Worm (Caenorhabditis elegans) whole organism, L2 larva: ENCODE results near the gene tsp-9.
A peak's percentile ranks its signal among the peaks of the same experiment; 100 is the strongest.

Experiments used
- F13H6.1 ChIP-seq: sonication (generic microtip); optimal IDR thresholded peaks from 2 replicates; lab custom pipeline; 2016; ENCODE audit warnings: missing genetic modification characterization, missing compliant biosample characterization
- R02D3.7 ChIP-seq: fragments of 150-350 bp; optimal IDR thresholded peaks from 2 replicates; lab custom pipeline; 2014; ENCODE audit warnings: missing biosample characterization, missing genetic modification characterization
- Y55F3AM.14 ChIP-seq: fragments of 200-800 bp; sonication (Bioruptor generic); optimal IDR thresholded peaks from 2 replicates; lab custom pipeline; 2018; ENCODE audit warnings: mild to moderate bottlenecking, missing genetic modification characterization, missing compliant biosample characterization
- aly-2 ChIP-seq: fragments of 150-350 bp; optimal IDR thresholded peaks from 2 replicates; lab custom pipeline; 2014; ENCODE audit warnings: missing biosample characterization, missing genetic modification characterization
- ama-1 ChIP-seq: fragments of 150-350 bp; optimal IDR thresholded peaks from 2 replicates; lab custom pipeline; 2018; ENCODE audit warnings: inconsistent platforms
- ceh-16 ChIP-seq: fragments of 150-350 bp; optimal IDR thresholded peaks from 2 replicates; lab custom pipeline; 2014; ENCODE audit warnings: missing biosample characterization, missing genetic modification characterization
- ceh-82 ChIP-seq: fragments of 150-350 bp; optimal IDR thresholded peaks from 2 replicates; lab custom pipeline; 2014; ENCODE audit warnings: missing biosample characterization, missing genetic modification characterization
- dmd-4 ChIP-seq: sonication (generic microtip); optimal IDR thresholded peaks from 2 replicates; lab custom pipeline; 2017; ENCODE audit warnings: missing biosample characterization, missing genetic modification characterization
- elt-1 ChIP-seq: fragments of 150-350 bp; optimal IDR thresholded peaks from 2 replicates; lab custom pipeline; 2014; ENCODE audit warnings: missing biosample characterization, missing genetic modification characterization
- elt-3 ChIP-seq: sonication (generic microtip); optimal IDR thresholded peaks from 2 replicates; lab custom pipeline; 2017; ENCODE audit warnings: missing biosample characterization, missing genetic modification characterization
- fos-1 ChIP-seq: fragments of 150-350 bp; optimal IDR thresholded peaks from 2 replicates; lab custom pipeline; 2014; ENCODE audit warnings: missing biosample characterization, missing genetic modification characterization
- gmeb-1 ChIP-seq: fragments of 150-350 bp; optimal IDR thresholded peaks from 2 replicates; lab custom pipeline; 2014; ENCODE audit warnings: missing biosample characterization, missing genetic modification characterization
- lin-13 ChIP-seq: fragments of 150-350 bp; optimal IDR thresholded peaks from 2 replicates; lab custom pipeline; 2014; ENCODE audit warnings: missing biosample characterization, missing genetic modification reagents, missing genetic modification characterization
- lin-39 ChIP-seq: fragments of 150-350 bp; optimal IDR thresholded peaks from 2 replicates; lab custom pipeline; 2014; ENCODE audit warnings: missing biosample characterization, missing genetic modification reagents, missing genetic modification characterization
- lsy-2 ChIP-seq, 2 experiments: fragments of 150-350 bp in 1 of 2; sonication (generic microtip) in 1 of 2; optimal IDR thresholded peaks; 2 replicates each; lab custom pipeline; 2014 to 2017; ENCODE audit warnings: missing biosample characterization in 2 of 2, missing genetic modification characterization in 2 of 2
- mbf-1 ChIP-seq: sonication (generic microtip); optimal IDR thresholded peaks from 2 replicates; lab custom pipeline; 2017; ENCODE audit warnings: missing biosample characterization, missing genetic modification characterization
- mdl-1 ChIP-seq, 2 experiments: fragments of 150-350 bp in 1 of 2; sonication (generic microtip) in 1 of 2; optimal IDR thresholded peaks; 2 replicates each; lab custom pipeline; 2017; ENCODE audit warnings: missing biosample characterization in 2 of 2, missing genetic modification characterization in 2 of 2
- nhr-10 ChIP-seq: sonication (generic microtip); optimal IDR thresholded peaks from 2 replicates; lab custom pipeline; 2017; ENCODE audit warnings: missing biosample characterization, missing genetic modification characterization
- nhr-11 ChIP-seq: fragments of 150-350 bp; optimal IDR thresholded peaks from 2 replicates; lab custom pipeline; 2014; ENCODE audit warnings: missing biosample characterization, missing genetic modification characterization
- nhr-129 ChIP-seq: fragments of 150-350 bp; optimal IDR thresholded peaks from 2 replicates; lab custom pipeline; 2014; ENCODE audit warnings: missing biosample characterization, missing genetic modification characterization
- nhr-23 ChIP-seq: fragments of 150-350 bp; optimal IDR thresholded peaks from 2 replicates; lab custom pipeline; 2014; ENCODE audit warnings: missing biosample characterization, missing genetic modification reagents, missing genetic modification characterization
- nhr-6 ChIP-seq: fragments of 150-350 bp; optimal IDR thresholded peaks from 2 replicates; lab custom pipeline; 2014; ENCODE audit warnings: missing biosample characterization, missing genetic modification characterization
- nhr-77 ChIP-seq: fragments of 150-350 bp; optimal IDR thresholded peaks from 2 replicates; lab custom pipeline; 2014; ENCODE audit warnings: missing biosample characterization, missing genetic modification characterization
- peb-1 ChIP-seq: fragments of 150-350 bp; optimal IDR thresholded peaks from 2 replicates; lab custom pipeline; 2014; ENCODE audit warnings: missing biosample characterization, missing genetic modification characterization
- sem-4 ChIP-seq: fragments of 150-350 bp; optimal IDR thresholded peaks from 2 replicates; lab custom pipeline; 2014; ENCODE audit warnings: missing biosample characterization, missing genetic modification reagents, missing genetic modification characterization
- skn-1 ChIP-seq: sonication (generic microtip); optimal IDR thresholded peaks from 2 replicates; lab custom pipeline; 2017; ENCODE audit warnings: missing biosample characterization, missing genetic modification characterization
- sma-3 ChIP-seq: sonication (generic microtip); optimal IDR thresholded peaks from 2 replicates; lab custom pipeline; 2016; ENCODE audit warnings: missing genetic modification reagents, missing genetic modification characterization, missing compliant biosample characterization
- sma-9 ChIP-seq, 2 experiments: fragments of 150-350 bp in 1 of 2; sonication (generic microtip) in 1 of 2; optimal IDR thresholded peaks; 2 replicates each; lab custom pipeline; 2014 to 2016; ENCODE audit warnings: missing genetic modification characterization in 2 of 2, mild to moderate bottlenecking in 1 of 2, missing biosample characterization in 1 of 2, missing compliant biosample characterization in 1 of 2, missing genetic modification reagents in 1 of 2, moderate library complexity in 1 of 2
- snpc-4 ChIP-seq: fragments of 150-350 bp; optimal IDR thresholded peaks from 2 replicates; lab custom pipeline; 2014; ENCODE audit warnings: missing biosample characterization, missing genetic modification characterization
- unc-55 ChIP-seq: fragments of 150-350 bp; sonication (generic microtip); optimal IDR thresholded peaks from 3 replicates; lab custom pipeline; 2014; ENCODE audit warnings: missing biosample characterization, missing genetic modification reagents, missing genetic modification characterization
- ztf-1 ChIP-seq: fragments of 200-800 bp; sonication (Bioruptor generic); conservative IDR thresholded peaks from 2 replicates; pipeline ENCODE4 v1.3.6; 2022; ENCODE audit warnings: missing genetic modification characterization, missing compliant biosample characterization
- ztf-11 ChIP-seq: sonication (generic microtip); optimal IDR thresholded peaks from 2 replicates; lab custom pipeline; 2017; ENCODE audit warnings: missing biosample characterization, missing genetic modification characterization

Gene tsp-9

ce11 chrX:1232074-1232473 lies 13.7 kb upstream of the tsp-9 start:
- no peak for TF ChIP-seq aly-2
- TF ChIP-seq sma-3 (GFP tag; lab: Kevin White, UChicago), result no peak
- no peak for TF ChIP-seq nhr-11 (tag; lab: Kevin White, UChicago)
- TF ChIP-seq R02D3.7 (tag; lab: Kevin White, UChicago), result no peak
- TF ChIP-seq ama-1 (lab: Kevin White, UChicago), result no peak
- TF ChIP-seq ceh-16 (tag; lab: Kevin White, UChicago), result no peak
- TF ChIP-seq F13H6.1 (tag; lab: Kevin White, UChicago), result no peak
- TF ChIP-seq lin-13, result no peak
- no peak for TF ChIP-seq elt-3 (tag; lab: Kevin White, UChicago)
- no peak for TF ChIP-seq Y55F3AM.14
- no peak for TF ChIP-seq sem-4
- TF ChIP-seq sma-9 (GFP tag; optimal IDR thresholded peaks at IDR 0.05; lab: Kevin White, UChicago), result no peak
- TF ChIP-seq sma-9 (tag; optimal IDR thresholded peaks at IDR 0.05; lab: Kevin White, UChicago), result no peak
- no peak for TF ChIP-seq elt-1 (tag; lab: Kevin White, UChicago)
- TF ChIP-seq lin-39 (tag; lab: Kevin White, UChicago), result no peak
- TF ChIP-seq, all 48 proteins: peak for 0

ce11 chrX:1238803-1239202 lies 7.0 kb upstream of the tsp-9 start, which contains the start of gene C25G6.3:
TSS of gene C25G6.3 (minus strand) at chrX:1238903.
- TF ChIP-seq snpc-4 (tag; lab: Kevin White, UChicago), result no peak
- no peak for TF ChIP-seq nhr-129 (tag; lab: Kevin White, UChicago)
- TF ChIP-seq ceh-82, result no peak
- no peak for TF ChIP-seq Y55F3AM.14
- TF ChIP-seq ztf-11, result no peak
- TF ChIP-seq fos-1 (tag; lab: Kevin White, UChicago), result no peak
- no peak for TF ChIP-seq sma-9 (GFP tag; optimal IDR thresholded peaks at IDR 0.05; lab: Kevin White, UChicago)
- TF ChIP-seq sma-9 (tag; optimal IDR thresholded peaks at IDR 0.05; lab: Kevin White, UChicago), result no peak
- TF ChIP-seq mdl-1 (tag; optimal IDR thresholded peaks at IDR 0.05; lab: Kevin White, UChicago), result no peak
- TF ChIP-seq mbf-1 (tag; lab: Kevin White, UChicago), result no peak

- TF ChIP-seq skn-1 (tag; lab: Kevin White, UChicago), result no peak
- TF ChIP-seq ceh-82, result no peak
- TF ChIP-seq unc-55, result no peak
- TF ChIP-seq nhr-6 (tag; lab: Kevin White, UChicago), result no peak
- TF ChIP-seq sma-9 (GFP tag; optimal IDR thresholded peaks at IDR 0.05; lab: Kevin White, UChicago), result no peak
- no peak for TF ChIP-seq sma-9 (tag; optimal IDR thresholded peaks at IDR 0.05; lab: Kevin White, UChicago)
- no peak for TF ChIP-seq lsy-2 (tag; optimal IDR thresholded peaks at IDR 0.05; lab: Kevin White, UChicago)
- TF ChIP-seq F13H6.1 (tag; lab: Kevin White, UChicago), result no peak
- no peak for TF ChIP-seq elt-1 (tag; lab: Kevin White, UChicago)
- TF ChIP-seq nhr-129 (tag; lab: Kevin White, UChicago), result no peak
- TF ChIP-seq lin-13, result no peak
- TF ChIP-seq sem-4, result no peak
- TF ChIP-seq elt-3 (tag; lab: Kevin White, UChicago), result no peak
- TF ChIP-seq dmd-4 (tag; lab: Kevin White, UChicago), result no peak
- TF ChIP-seq nhr-11 (tag; lab: Kevin White, UChicago), result no peak
- TF ChIP-seq Y55F3AM.14, result no peak
- no peak for TF ChIP-seq nhr-77 (tag; lab: Kevin White, UChicago)
- TF ChIP-seq nhr-23 (tag; lab: Kevin White, UChicago), result no peak
- no peak for TF ChIP-seq ztf-1 (GFP tag; lab: Robert Waterston, UW)
- no peak for TF ChIP-seq sma-3 (GFP tag; lab: Kevin White, UChicago)
- TF ChIP-seq gmeb-1, result no peak
Measured at ce11 chrX:1242763-1243162, 3.1 kb upstream of the tsp-9 start.

- TF ChIP-seq peb-1 (tag; lab: Kevin White, UChicago) (no peak), fos-1 (tag; lab: Kevin White, UChicago) (peak; percentile 15)
- TF ChIP-seq, all 48 proteins: peak for 1
Measured at ce11 chrX:1244235-1244634, 1.6 kb upstream of the tsp-9 start.

- TF ChIP-seq lin-13 (no peak), Y55F3AM.14 (no peak), nhr-10 (no peak), elt-1 (tag; lab: Kevin White, UChicago) (no peak), peb-1 (tag; lab: Kevin White, UChicago) (no peak), unc-55 (no peak)
Measured at ce11 chrX:1249738-1250137, 3.9 kb downstream of the tsp-9 start, which contains the start of gene C25G6.4. TSS of gene C25G6.4 (minus strand) at chrX:1249838.
